Worm (Caenorhabditis elegans) whole organism, mixed stage, embryonic: Measurements from ENCODE around the gene R13A1.10.
"Not testable (repeated sequence)": the region's sequence is repeated elsewhere in the genome, so short reads cannot be mapped to it uniquely, and the experiment has no call there.

Experiments
- blmp-1 ChIP-seq: fragments of 150-350 bp; optimal IDR thresholded peaks from 2 replicates; lab custom pipeline; 2014; ENCODE audit warnings: missing biosample characterization, missing genetic modification characterization
- ceh-43 ChIP-seq: fragments of 200-800 bp; sonication (Bioruptor generic); optimal IDR thresholded peaks from 2 replicates; lab custom pipeline; 2018; ENCODE audit warnings: mild to moderate bottlenecking, missing genetic modification characterization, moderate library complexity, missing compliant biosample characterization
- ces-1 ChIP-seq: fragments of 150-350 bp; optimal IDR thresholded peaks from 2 replicates; lab custom pipeline; 2014; ENCODE audit warnings: missing biosample characterization, missing genetic modification reagents, missing genetic modification characterization
- cnd-1 ChIP-seq: fragments of 200-800 bp; sonication (Bioruptor generic); optimal IDR thresholded peaks from 2 replicates; lab custom pipeline; 2018; ENCODE audit warnings: mild to moderate bottlenecking, missing genetic modification characterization, missing compliant biosample characterization
- elt-1 ChIP-seq: sonication (generic microtip); optimal IDR thresholded peaks from 2 replicates; lab custom pipeline; 2017; ENCODE audit warnings: missing genetic modification characterization, mild to moderate bottlenecking, missing compliant biosample characterization, antibody characterized with exemption, moderate library complexity, borderline replicate concordance; ENCODE audit not compliant: insufficient read depth
- elt-3 ChIP-seq: fragments of 150-350 bp; optimal IDR thresholded peaks from 2 replicates; lab custom pipeline; 2014; ENCODE audit warnings: missing biosample characterization, missing genetic modification characterization
- lin-13 ChIP-seq: fragments of 150-350 bp; optimal IDR thresholded peaks from 2 replicates; lab custom pipeline; 2014; ENCODE audit warnings: missing biosample characterization, missing genetic modification characterization
- nhr-12 ChIP-seq: fragments of 150-350 bp; optimal IDR thresholded peaks from 2 replicates; lab custom pipeline; 2014; ENCODE audit warnings: missing biosample characterization, missing genetic modification characterization
- pha-4 ChIP-seq: fragments of 150-350 bp; optimal IDR thresholded peaks from 2 replicates; lab custom pipeline; 2018; ENCODE audit warnings: missing biosample characterization, missing genetic modification reagents, missing genetic modification characterization
- sem-2 ChIP-seq: fragments of 200-800 bp; sonication (Bioruptor generic); optimal IDR thresholded peaks from 2 replicates; lab custom pipeline; 2018; ENCODE audit warnings: mild to moderate bottlenecking, missing genetic modification characterization, missing compliant biosample characterization
- snpc-4 ChIP-seq: fragments of 150-350 bp; optimal IDR thresholded peaks from 2 replicates; lab custom pipeline; 2014; ENCODE audit warnings: missing biosample characterization, missing genetic modification characterization
- sptf-1 ChIP-seq: sonication (generic microtip); optimal IDR thresholded peaks from 2 replicates; lab custom pipeline; 2017; ENCODE audit warnings: mild to moderate bottlenecking, missing genetic modification characterization, moderate library complexity, missing compliant biosample characterization
- tbx-8 ChIP-seq: fragments of 200-800 bp; sonication (Bioruptor generic); optimal IDR thresholded peaks from 2 replicates; lab custom pipeline; 2018; ENCODE audit warnings: mild to moderate bottlenecking, missing genetic modification characterization, moderate library complexity, missing compliant biosample characterization
- unc-62 ChIP-seq: fragments of 150-350 bp; optimal IDR thresholded peaks from 2 replicates; lab custom pipeline; 2014; ENCODE audit warnings: missing biosample characterization, missing genetic modification reagents, missing genetic modification characterization

DNA sequence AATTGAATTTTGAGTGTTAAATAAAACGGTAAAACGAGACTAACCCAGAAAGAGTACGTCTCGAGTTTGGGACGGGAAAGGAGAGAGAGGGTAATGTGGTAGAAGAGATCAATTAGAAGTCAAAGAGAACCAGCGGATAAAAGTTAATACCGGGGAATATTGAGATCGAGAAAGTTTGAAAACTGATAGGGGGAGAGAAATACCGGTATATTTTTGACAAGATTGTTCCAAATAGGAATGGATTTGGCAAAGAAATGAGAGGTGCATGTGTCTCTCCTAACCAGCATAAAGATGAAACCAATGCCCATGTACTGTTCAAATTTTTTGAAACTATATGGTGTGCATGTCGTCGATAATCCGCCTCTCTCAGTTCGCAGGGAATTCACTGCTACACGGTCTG, 27.7 kb upstream of the R13A1.10 start, which contains the start of gene C06E4.5:
- not testable (repeated sequence) for TF ChIP-seq lin-13 (tag; lab: Kevin White, UChicago); sem-2 (GFP tag; lab: Kevin White, UChicago); tbx-8; ceh-43 (GFP tag; lab: Kevin White, UChicago); pha-4 (tag; lab: Kevin White, UChicago); nhr-12 (tag; lab: Kevin White, UChicago); blmp-1 (tag; lab: Kevin White, UChicago); elt-3 (tag; lab: Kevin White, UChicago); snpc-4 (tag; lab: Kevin White, UChicago); sptf-1 (tag; lab: Kevin White, UChicago); ces-1; elt-1 (tag; lab: Kevin White, UChicago); unc-62; cnd-1 (tag; lab: Kevin White, UChicago)
